Worm (Caenorhabditis elegans) whole organism, mixed stage, embryonic: ENCODE results near the gene mig-39.

Experiments used
- ces-1 ChIP-seq: fragments of 150-350 bp; optimal IDR thresholded peaks from 2 replicates; lab custom pipeline; 2014; ENCODE audit warnings: missing biosample characterization, missing genetic modification reagents, missing genetic modification characterization
- lin-13 ChIP-seq: fragments of 150-350 bp; optimal IDR thresholded peaks from 2 replicates; lab custom pipeline; 2014; ENCODE audit warnings: missing biosample characterization, missing genetic modification characterization
- lsy-2 ChIP-seq: fragments of 150-350 bp; optimal IDR thresholded peaks from 2 replicates; lab custom pipeline; 2014; ENCODE audit warnings: missing biosample characterization, missing genetic modification characterization
- pha-4 ChIP-seq: fragments of 150-350 bp; optimal IDR thresholded peaks from 2 replicates; lab custom pipeline; 2018; ENCODE audit warnings: missing biosample characterization, missing genetic modification reagents, missing genetic modification characterization
- sem-2 ChIP-seq: fragments of 200-800 bp; sonication (Bioruptor generic); optimal IDR thresholded peaks from 2 replicates; lab custom pipeline; 2018; ENCODE audit warnings: mild to moderate bottlenecking, missing genetic modification characterization, missing compliant biosample characterization
- snpc-4 ChIP-seq: fragments of 150-350 bp; optimal IDR thresholded peaks from 2 replicates; lab custom pipeline; 2014; ENCODE audit warnings: missing biosample characterization, missing genetic modification characterization
- sptf-1 ChIP-seq: sonication (generic microtip); optimal IDR thresholded peaks from 2 replicates; lab custom pipeline; 2017; ENCODE audit warnings: mild to moderate bottlenecking, missing genetic modification characterization, moderate library complexity, missing compliant biosample characterization
- tbx-8 ChIP-seq: fragments of 200-800 bp; sonication (Bioruptor generic); optimal IDR thresholded peaks from 2 replicates; lab custom pipeline; 2018; ENCODE audit warnings: mild to moderate bottlenecking, missing genetic modification characterization, moderate library complexity, missing compliant biosample characterization
- unc-39 ChIP-seq: fragments of 150-350 bp; optimal IDR thresholded peaks from 2 replicates; lab custom pipeline; 2014; ENCODE audit warnings: missing biosample characterization, missing genetic modification characterization
- unc-62 ChIP-seq: fragments of 150-350 bp; optimal IDR thresholded peaks from 2 replicates; lab custom pipeline; 2014; ENCODE audit warnings: missing biosample characterization, missing genetic modification reagents, missing genetic modification characterization
- ztf-11 ChIP-seq: fragments of 150-350 bp; optimal IDR thresholded peaks from 2 replicates; lab custom pipeline; 2014; ENCODE audit warnings: missing biosample characterization, missing genetic modification characterization

DNA sequence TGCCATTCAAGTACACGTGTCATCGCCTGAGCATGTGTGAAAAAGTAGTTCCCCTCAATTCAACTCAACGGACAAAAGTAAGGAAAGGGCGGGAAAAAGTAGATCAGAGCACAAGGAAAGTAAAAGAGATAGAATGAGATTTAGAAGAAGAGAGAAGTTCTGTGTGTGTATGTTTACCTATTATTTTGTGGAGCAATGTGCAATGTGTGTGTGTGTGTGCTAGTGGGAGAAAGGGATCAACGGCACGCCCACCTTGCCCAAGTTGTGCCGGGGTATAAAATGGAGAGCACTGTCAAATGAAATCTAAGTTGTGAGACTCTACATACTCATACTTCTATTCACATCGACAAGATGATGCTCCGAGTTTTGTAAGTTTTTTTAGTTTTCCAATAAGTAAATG is 57.9 kb downstream of the mig-39 start, which contains the start of gene idpp-15:
- TF ChIP-seq ces-1 (GFP tag; lab: Kevin White, UChicago), result no peak
- no peak for TF ChIP-seq ztf-11 (tag; lab: Kevin White, UChicago)
- TF ChIP-seq unc-39, result no peak
- no peak for TF ChIP-seq sptf-1 (tag; lab: Kevin White, UChicago)
- no peak for TF ChIP-seq lin-13 (tag; lab: Kevin White, UChicago)
- TF ChIP-seq pha-4 (tag; lab: Kevin White, UChicago), result no peak
- TF ChIP-seq lsy-2 (tag; lab: Kevin White, UChicago), result no peak
- TF ChIP-seq sem-2, result no peak
- no peak for TF ChIP-seq unc-62 (GFP tag; lab: Kevin White, UChicago)
- TF ChIP-seq snpc-4, result no peak
- TF ChIP-seq tbx-8 (GFP tag; lab: Kevin White, UChicago), result no peak
